Worm (Caenorhabditis elegans) whole organism, L1 larva: ENCODE results near the gene C55A1.7.

Experiments used
- nhr-12 ChIP-seq: sonication (generic microtip); optimal IDR thresholded peaks from 2 replicates; lab custom pipeline; 2017; ENCODE audit warnings: missing biosample characterization, missing genetic modification characterization
- nhr-76 ChIP-seq: sonication (generic microtip); optimal IDR thresholded peaks from 2 replicates; lab custom pipeline; 2017; ENCODE audit warnings: missing biosample characterization, missing genetic modification characterization
- pqm-1 ChIP-seq: sonication (generic microtip); optimal IDR thresholded peaks from 3 replicates; lab custom pipeline; 2017; ENCODE audit warnings: missing biosample characterization, missing genetic modification characterization
- snpc-4 ChIP-seq: fragments of 150-350 bp; optimal IDR thresholded peaks from 2 replicates; lab custom pipeline; 2014; ENCODE audit warnings: missing biosample characterization, missing genetic modification characterization
- swsn-7 ChIP-seq: sonication (generic microtip); optimal IDR thresholded peaks from 2 replicates; lab custom pipeline; 2016; ENCODE audit warnings: missing genetic modification characterization, missing compliant biosample characterization

DNA sequence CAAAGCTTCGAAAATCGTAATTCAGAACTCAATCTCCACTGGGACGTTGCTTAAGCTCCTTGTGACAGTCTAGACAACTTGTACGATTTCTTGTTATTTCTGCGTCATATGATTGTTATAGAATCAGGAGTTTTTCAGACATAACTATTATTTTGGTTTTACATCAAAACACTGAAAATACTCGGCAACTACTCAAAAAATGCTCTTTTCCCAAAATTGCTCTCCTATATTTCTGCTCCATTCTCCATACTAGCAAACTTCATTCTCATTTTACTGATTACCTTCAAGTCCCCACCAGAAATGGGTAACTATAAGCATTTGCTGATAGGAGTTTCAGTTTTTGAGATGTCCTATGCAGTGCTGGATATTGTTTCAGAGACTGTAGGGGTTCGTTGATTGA, 25.9 kb downstream of the C55A1.7 start, which contains the start of gene C55A1.1:
- TF ChIP-seq pqm-1 (tag; lab: Kevin White, UChicago) (no peak), swsn-7 (no peak), snpc-4 (tag; lab: Kevin White, UChicago) (no peak), nhr-12 (tag; lab: Kevin White, UChicago) (no peak), nhr-76 (no peak)
